Fruit fly (Drosophila melanogaster) whole organism, embryonic: ENCODE results near the gene sqh.

Experiments used
- Atf3 ChIP-seq: fragments of 200-800 bp; sonication (Bioruptor generic); optimal IDR thresholded peaks from 3 replicates; lab custom pipeline; 2016; ENCODE audit warnings: missing biosample characterization, missing genetic modification characterization
- CG10147 ChIP-seq: fragments of 200-800 bp; sonication (Bioruptor generic); optimal IDR thresholded peaks from 2 replicates; lab custom pipeline; 2019; ENCODE audit warnings: missing biosample characterization, mild to moderate bottlenecking, missing genetic modification characterization, moderate library complexity
- CG10321 ChIP-seq: fragments of 200-800 bp; sonication (Bioruptor generic); IDR thresholded peaks from 2 replicates; pipeline ENCODE4 v1.3.6; 2022; ENCODE audit warnings: missing biosample characterization, missing genetic modification characterization
- CG10431 ChIP-seq: fragments of 200-800 bp; sonication (Bioruptor generic); optimal IDR thresholded peaks from 3 replicates; lab custom pipeline; 2018; ENCODE audit warnings: missing biosample characterization, mild to moderate bottlenecking, missing genetic modification characterization
- CG11085 ChIP-seq: fragments of 200-800 bp; sonication (Bioruptor generic); IDR thresholded peaks from 2 replicates; pipeline ENCODE4 v1.3.6; 2022; ENCODE audit warnings: missing biosample characterization, missing genetic modification characterization
- CG11504 ChIP-seq: fragments of 200-800 bp; sonication (Bioruptor generic); optimal IDR thresholded peaks from 3 replicates; lab custom pipeline; 2019; ENCODE audit warnings: missing biosample characterization, mild to moderate bottlenecking, missing genetic modification characterization, moderate library complexity
- CG14441 ChIP-seq: fragments of 200-800 bp; sonication (Bioruptor generic); IDR thresholded peaks from 2 replicates; pipeline ENCODE4 v1.3.6; 2022; ENCODE audit warnings: missing biosample characterization, missing genetic modification characterization
- CG14710 ChIP-seq: fragments of 200-800 bp; sonication (Bioruptor generic); optimal IDR thresholded peaks from 3 replicates; lab custom pipeline; 2019; ENCODE audit warnings: missing biosample characterization, mild to moderate bottlenecking, missing genetic modification characterization, moderate library complexity
- CG15073 ChIP-seq: fragments of 200-800 bp; sonication (Bioruptor generic); optimal IDR thresholded peaks from 2 replicates; lab custom pipeline; 2016; ENCODE audit warnings: missing biosample characterization, missing genetic modification characterization
- CG15696 ChIP-seq: fragments of 200-800 bp; sonication (Bioruptor generic); optimal IDR thresholded peaks from 2 replicates; lab custom pipeline; 2019; ENCODE audit warnings: missing biosample characterization, mild to moderate bottlenecking, missing genetic modification characterization, moderate library complexity
- CG17186 ChIP-seq: fragments of 200-800 bp; sonication (Bioruptor generic); optimal IDR thresholded peaks from 3 replicates; lab custom pipeline; 2017; ENCODE audit warnings: missing biosample characterization, missing genetic modification reagents, missing genetic modification characterization
- CG17359 ChIP-seq: fragments of 200-800 bp; sonication (Bioruptor generic); optimal IDR thresholded peaks from 3 replicates; lab custom pipeline; 2018; ENCODE audit warnings: missing biosample characterization, mild to moderate bottlenecking, missing genetic modification characterization, moderate library complexity
- CG17612 ChIP-seq: fragments of 200-800 bp; sonication (Bioruptor generic); IDR thresholded peaks from 2 replicates; pipeline ENCODE4 v1.3.6; 2022; ENCODE audit warnings: missing biosample characterization, missing genetic modification characterization
- CG17912 ChIP-seq: fragments of 200-800 bp; sonication (Bioruptor generic); optimal IDR thresholded peaks from 2 replicates; lab custom pipeline; 2018; ENCODE audit warnings: missing biosample characterization, mild to moderate bottlenecking, missing genetic modification characterization
- CG2199 ChIP-seq: fragments of 200-800 bp; sonication (Bioruptor generic); IDR thresholded peaks from 3 replicates; pipeline ENCODE4 v1.3.6; 2022; ENCODE audit warnings: missing biosample characterization, missing genetic modification characterization
- CG32767 ChIP-seq: fragments of 200-800 bp; sonication (Bioruptor generic); IDR thresholded peaks from 2 replicates; pipeline ENCODE4 v1.3.6; 2022; ENCODE audit warnings: missing biosample characterization, missing genetic modification characterization
- CG33213 ChIP-seq: fragments of 200-800 bp; sonication (Bioruptor generic); optimal IDR thresholded peaks from 3 replicates; lab custom pipeline; 2016; ENCODE audit warnings: missing biosample characterization, missing genetic modification characterization
- CG34422 ChIP-seq: fragments of 200-800 bp; sonication (Bioruptor generic); IDR thresholded peaks from 3 replicates; pipeline ENCODE4 v1.3.6; 2022; ENCODE audit warnings: missing biosample characterization, missing genetic modification characterization
- CG3726 ChIP-seq: fragments of 200-800 bp; sonication (Bioruptor generic); IDR thresholded peaks from 3 replicates; pipeline ENCODE4, ENCODE4 v1.3.6; 2022; ENCODE audit warnings: missing biosample characterization, missing genetic modification characterization
- CG4707 ChIP-seq: fragments of 200-800 bp; sonication (Bioruptor generic); optimal IDR thresholded peaks from 2 replicates; lab custom pipeline; 2018; ENCODE audit warnings: missing biosample characterization, mild to moderate bottlenecking, missing genetic modification characterization, moderate library complexity
- CG5180 ChIP-seq: fragments of 200-800 bp; sonication (Bioruptor generic); optimal IDR thresholded peaks from 3 replicates; lab custom pipeline; 2017; ENCODE audit warnings: missing biosample characterization, missing genetic modification characterization, mild to moderate bottlenecking, moderate library complexity, missing genetic modification reagents
- CG7556 ChIP-seq: fragments of 200-800 bp; sonication (Bioruptor generic); optimal IDR thresholded peaks from 2 replicates; lab custom pipeline; 2017; ENCODE audit warnings: missing biosample characterization, mild to moderate bottlenecking, missing genetic modification characterization
- CG8281 ChIP-seq: fragments of 200-800 bp; sonication (Bioruptor generic); optimal IDR thresholded peaks from 2 replicates; lab custom pipeline; 2018; ENCODE audit warnings: missing biosample characterization, mild to moderate bottlenecking, missing genetic modification characterization, moderate library complexity
- CG8290 ChIP-seq, 3 experiments: fragments of 200-800 bp; sonication (Bioruptor generic); optimal IDR thresholded peaks; 2 replicates each; lab custom pipeline; 2016 to 2019; ENCODE audit warnings: missing biosample characterization in 3 of 3, missing genetic modification characterization in 3 of 3, mild to moderate bottlenecking in 2 of 3, moderate library complexity in 1 of 3
- CG9215 ChIP-seq: fragments of 200-800 bp; sonication (Bioruptor generic); IDR thresholded peaks from 2 replicates; pipeline ENCODE4 v1.3.6; 2022; ENCODE audit warnings: missing biosample characterization, missing genetic modification characterization
- CG9727 ChIP-seq: fragments of 200-800 bp; sonication (Bioruptor generic); optimal IDR thresholded peaks from 3 replicates; lab custom pipeline; 2017; ENCODE audit warnings: missing biosample characterization, mild to moderate bottlenecking, missing genetic modification characterization
- CG9817 ChIP-seq: fragments of 200-800 bp; sonication (Bioruptor generic); optimal IDR thresholded peaks from 2 replicates; lab custom pipeline; 2018; ENCODE audit warnings: missing biosample characterization, mild to moderate bottlenecking, missing genetic modification characterization, moderate library complexity
- Hey ChIP-seq: fragments of 200-800 bp; sonication (Bioruptor generic); optimal IDR thresholded peaks from 3 replicates; lab custom pipeline; 2018; ENCODE audit warnings: missing biosample characterization, mild to moderate bottlenecking, missing genetic modification characterization
- Hr78 ChIP-seq, 2 experiments: fragments of 200-800 bp in 1 of 2; fragments of >200 bp in 1 of 2; sonication (Bioruptor generic) in 1 of 2; optimal IDR thresholded peaks; 2 replicates each; lab custom pipeline; 2017 to 2019; ENCODE audit warnings: missing biosample characterization in 2 of 2, missing genetic modification characterization in 2 of 2, mild to moderate bottlenecking in 1 of 2, moderate library complexity in 1 of 2
- Meics ChIP-seq: fragments of 200-800 bp; sonication (Bioruptor generic); optimal IDR thresholded peaks from 2 replicates; lab custom pipeline; 2017; ENCODE audit warnings: missing biosample characterization, mild to moderate bottlenecking, missing genetic modification characterization
- Myb ChIP-seq: fragments of 200-800 bp; sonication (Bioruptor generic); optimal IDR thresholded peaks from 2 replicates; lab custom pipeline; 2016; ENCODE audit warnings: missing biosample characterization, missing genetic modification characterization
- Six4 ChIP-seq: fragments of 200-800 bp; sonication (Bioruptor generic); optimal IDR thresholded peaks from 2 replicates; lab custom pipeline; 2016; ENCODE audit warnings: missing biosample characterization, missing genetic modification characterization
- ase ChIP-seq: fragments of 200-800 bp; sonication (Bioruptor generic); IDR thresholded peaks from 3 replicates; pipeline ENCODE4 v1.3.6; 2022; ENCODE audit warnings: missing biosample characterization, missing genetic modification characterization
- cg ChIP-seq: fragments of 200-800 bp; sonication (Bioruptor generic); optimal IDR thresholded peaks from 3 replicates; lab custom pipeline; 2019; ENCODE audit warnings: missing biosample characterization, mild to moderate bottlenecking, missing genetic modification characterization, moderate library complexity
- chinmo ChIP-seq: fragments of 200-800 bp; sonication (Bioruptor generic); IDR thresholded peaks from 4 replicates; pipeline ENCODE4 v1.3.6; 2022; ENCODE audit warnings: missing biosample characterization, missing genetic modification characterization; ENCODE audit not compliant: partially characterized antibody
- ci ChIP-seq: fragments of 200-800 bp; sonication (Bioruptor generic); IDR thresholded peaks from 3 replicates; pipeline ENCODE4 v1.3.6; 2022; ENCODE audit warnings: missing biosample characterization, missing genetic modification characterization
- eyg ChIP-seq: fragments of 200-800 bp; sonication (Bioruptor generic); optimal IDR thresholded peaks from 3 replicates; lab custom pipeline; 2016; ENCODE audit warnings: missing biosample characterization, missing genetic modification characterization
- ftz-f1 ChIP-seq: fragments of 200-800 bp; sonication (Bioruptor generic); optimal IDR thresholded peaks from 2 replicates; lab custom pipeline; 2016; ENCODE audit warnings: missing biosample characterization, missing genetic modification characterization
- fu2 ChIP-seq: fragments of 200-800 bp; sonication (Bioruptor generic); optimal IDR thresholded peaks from 2 replicates; lab custom pipeline; 2016; ENCODE audit warnings: missing biosample characterization, missing genetic modification characterization
- gce ChIP-seq: fragments of 200-800 bp; sonication (Bioruptor generic); IDR thresholded peaks from 3 replicates; pipeline ENCODE4 v1.3.6; 2022; ENCODE audit warnings: missing biosample characterization, missing genetic modification characterization
- gt ChIP-seq: fragments of 200-800 bp; sonication (Bioruptor generic); IDR thresholded peaks from 2 replicates; pipeline ENCODE4 v1.3.6; 2022; ENCODE audit warnings: missing biosample characterization, missing genetic modification characterization
- kay ChIP-seq: fragments of 200-800 bp; sonication (Bioruptor generic); optimal IDR thresholded peaks from 2 replicates; lab custom pipeline; 2016; ENCODE audit warnings: missing biosample characterization, missing genetic modification characterization
- lov ChIP-seq, 2 experiments: fragments of 200-800 bp in 1 of 2; fragments of >200 bp in 1 of 2; sonication (Bioruptor generic) in 1 of 2; IDR thresholded peaks in 1 of 2; optimal IDR thresholded peaks in 1 of 2; 2 replicates in 1 of 2; 3 replicates in 1 of 2; pipeline versions ENCODE4 v1.3.6 to Lab custom; 2017 to 2022; ENCODE audit warnings: missing biosample characterization in 1 of 2, missing genetic modification characterization in 1 of 2
- nerfin-2 ChIP-seq: fragments of 200-800 bp; sonication (Bioruptor generic); IDR thresholded peaks from 2 replicates; pipeline ENCODE4 v1.3.6; 2022; ENCODE audit warnings: missing biosample characterization, missing genetic modification characterization; ENCODE audit not compliant: partially characterized antibody
- pfk ChIP-seq: fragments of 200-800 bp; sonication (Bioruptor generic); optimal IDR thresholded peaks from 2 replicates; lab custom pipeline; 2018; ENCODE audit warnings: missing biosample characterization, mild to moderate bottlenecking, missing genetic modification characterization, moderate library complexity
- pum ChIP-seq: fragments of 200-800 bp; sonication (Bioruptor generic); optimal IDR thresholded peaks from 2 replicates; lab custom pipeline; 2016; ENCODE audit warnings: missing biosample characterization, missing genetic modification characterization
- slou ChIP-seq: fragments of 200-800 bp; sonication (Bioruptor generic); optimal IDR thresholded peaks from 3 replicates; lab custom pipeline; 2016; ENCODE audit warnings: missing biosample characterization, missing genetic modification characterization
- sqz ChIP-seq: fragments of 200-800 bp; sonication (Bioruptor generic); optimal IDR thresholded peaks from 3 replicates; lab custom pipeline; 2018; ENCODE audit warnings: missing biosample characterization, mild to moderate bottlenecking, missing genetic modification characterization
- trh ChIP-seq: fragments of 200-800 bp; sonication (Bioruptor generic); optimal IDR thresholded peaks from 2 replicates; lab custom pipeline; 2016; ENCODE audit warnings: missing biosample characterization, missing genetic modification characterization
- vfl ChIP-seq: fragments of 200-800 bp; sonication (Bioruptor generic); optimal IDR thresholded peaks from 2 replicates; lab custom pipeline; 2016; ENCODE audit warnings: missing biosample characterization, missing genetic modification characterization

The sqh gene

dm6 chrX:6219845-6220345, 5.0 kb downstream of the sqh start, which contains the start of gene Efr (continued):
- TF ChIP-seq CG2199 = no peak
- no peak for TF ChIP-seq CG33213 (GFP tag; lab: Kevin White, UChicago)
- peak; percentile 91 for TF ChIP-seq chinmo (GFP tag; lab: Robert Waterston, UW)
- no peak for TF ChIP-seq CG3726
- TF ChIP-seq CG9727 = no peak
- TF ChIP-seq kay (GFP tag; lab: Kevin White, UChicago) = no peak
- no peak for TF ChIP-seq CG7556 (GFP tag; lab: Kevin White, UChicago)
- TF ChIP-seq Atf3 = no peak
- TF ChIP-seq CG14441 (GFP tag; lab: Robert Waterston, UW) = peak; percentile 28; the same call in 1 of the 2 replicates
- no peak for TF ChIP-seq CG10431
- TF ChIP-seq Six4 (GFP tag; lab: Kevin White, UChicago) = no peak
- no peak for TF ChIP-seq CG17186 (GFP tag; lab: Kevin White, UChicago)
- no peak for TF ChIP-seq pfk (GFP tag; lab: Kevin White, UChicago)
- no peak for TF ChIP-seq Meics (GFP tag; lab: Kevin White, UChicago)
- peak; percentile 88 for TF ChIP-seq cg
- no peak for TF ChIP-seq CG9215 (GFP tag; lab: Robert Waterston, UW)
- no peak for TF ChIP-seq fu2 (GFP tag; lab: Kevin White, UChicago)
- TF ChIP-seq eyg (GFP tag; lab: Kevin White, UChicago) = no peak
- peak in 1 of 2 experiments; percentile 20 for TF ChIP-seq Hr78 (GFP tag; optimal IDR thresholded peaks at IDR 0.05; lab: Kevin White, UChicago)
- no peak for TF ChIP-seq pum
- no peak for TF ChIP-seq vfl (GFP tag; lab: Kevin White, UChicago)
- peak; percentile 99 for TF ChIP-seq ftz-f1
- no peak for TF ChIP-seq CG4707
- TF ChIP-seq CG15073 = no peak
- TF ChIP-seq ase (GFP tag; lab: Robert Waterston, UW) = no peak
- no peak for TF ChIP-seq sqz (GFP tag; lab: Kevin White, UChicago)
- peak; percentile 10 for TF ChIP-seq CG10147 (GFP tag; lab: Kevin White, UChicago)
- TF ChIP-seq CG10321 (GFP tag; lab: Robert Waterston, UW) = no peak
- TF ChIP-seq gt (GFP tag; lab: Robert Waterston, UW) = no peak
- TF ChIP-seq CG15696 (tag; lab: Kevin White, UChicago) = no peak
- TF ChIP-seq CG11085 (GFP tag; lab: Robert Waterston, UW) = no peak
- TF ChIP-seq CG8281 = no peak
- TF ChIP-seq CG17912 (GFP tag; lab: Kevin White, UChicago) = no peak
- no peak for TF ChIP-seq CG14710 (tag; lab: Kevin White, UChicago)
- no peak for TF ChIP-seq lov (optimal IDR thresholded peaks at IDR 0.05; lab: Kevin White, UChicago)
- TF ChIP-seq lov (GFP tag; IDR thresholded peaks at IDR 0.05; lab: Robert Waterston, UW) = 0 out of 3 replicates have a peak, but pooled peaks have one; percentile 30
- no peak for TF ChIP-seq nerfin-2 (GFP tag; lab: Robert Waterston, UW)
- TF ChIP-seq CG34422 (GFP tag; lab: Robert Waterston, UW) = peak; percentile 35; the same call in 1 of the 3 replicates
- TF ChIP-seq slou = no peak
- TF ChIP-seq trh (GFP tag; lab: Kevin White, UChicago) = no peak
- no peak for TF ChIP-seq CG9817 (tag; lab: Kevin White, UChicago)
- TF ChIP-seq Myb (GFP tag; lab: Kevin White, UChicago) = peak; percentile 48
- TF ChIP-seq CG17612 (GFP tag; lab: Robert Waterston, UW) = no peak
- TF ChIP-seq CG8290 (GFP tag; optimal IDR thresholded peaks at IDR 0.05; lab: Kevin White, UChicago) = no peak
- TF ChIP-seq CG8290 (tag; optimal IDR thresholded peaks at IDR 0.05; lab: Kevin White, UChicago) = no peak
- TF ChIP-seq gce (GFP tag; lab: Robert Waterston, UW) = no peak
- no peak for TF ChIP-seq CG32767 (GFP tag; lab: Robert Waterston, UW)
- TF ChIP-seq CG11504 (tag; lab: Kevin White, UChicago) = peak; percentile 11
- TF ChIP-seq Hey = no peak
- 0 out of 3 replicates have a peak, but pooled peaks have one; percentile 40 for TF ChIP-seq ci (GFP tag; lab: Robert Waterston, UW)
- no peak for TF ChIP-seq CG5180 (GFP tag; lab: Kevin White, UChicago)
- TF ChIP-seq CG17359 (tag; lab: Kevin White, UChicago) = no peak
